Worm (Caenorhabditis elegans): ENCODE results near the gene srbc-17.

Gene srbc-17

ce11 chrV:2183162-2183561 is 5.6 kb downstream of the srbc-17 start, which contains the start of gene cyp-33C2:
Gene cyp-33C2 (plus strand): TSS chrV:2183488.
- TF ChIP-seq hmg-1.1 (GFP tag; IDR thresholded peaks at IDR 0.05) (no peak), zip-11 (GFP tag; IDR thresholded peaks at IDR 0.05) (no peak), F26F4.8 (GFP tag; conservative IDR thresholded peaks at IDR 0.05) (no peak), nhr-10 (tag; optimal IDR thresholded peaks at IDR 0.05) (no peak), lin-29 (GFP tag; IDR thresholded peaks at IDR 0.05) (no peak), unc-62 (GFP tag; optimal IDR thresholded peaks at IDR 0.05 in 1 of 2) (no peak), unc-62 (tag; optimal IDR thresholded peaks at IDR 0.05) (no peak), pqm-1 (tag; optimal IDR thresholded peaks at IDR 0.05) (no peak), duxl-1 (tag; optimal IDR thresholded peaks at IDR 0.05; ENCODE audit: poor library complexity) (no peak), lin-13 (GFP tag; optimal IDR thresholded peaks at IDR 0.05) (no peak), Y75B8A.6 (GFP tag; IDR thresholded peaks at IDR 0.05) (no peak), daf-16 (GFP tag; optimal IDR thresholded peaks at IDR 0.05) (no peak), daf-16 (tag; optimal IDR thresholded peaks at IDR 0.05) (peak; percentile 25), dmd-6 (GFP tag; IDR thresholded peaks at IDR 0.05) (peak; percentile 61), fos-1 (tag; optimal IDR thresholded peaks at IDR 0.05) (no peak), nhr-48 (tag; optimal IDR thresholded peaks at IDR 0.05) (no peak), nhr-28 (tag; optimal IDR thresholded peaks at IDR 0.05) (peak; percentile 93), pha-4 (GFP tag; IDR thresholded peaks at IDR 0.05) (no peak), pha-4 (tag; optimal IDR thresholded peaks at IDR 0.05) (no peak), nhr-42 (GFP tag; IDR thresholded peaks at IDR 0.05) (no peak), ztf-7 (tag; optimal IDR thresholded peaks at IDR 0.05) (no peak)

DNA sequence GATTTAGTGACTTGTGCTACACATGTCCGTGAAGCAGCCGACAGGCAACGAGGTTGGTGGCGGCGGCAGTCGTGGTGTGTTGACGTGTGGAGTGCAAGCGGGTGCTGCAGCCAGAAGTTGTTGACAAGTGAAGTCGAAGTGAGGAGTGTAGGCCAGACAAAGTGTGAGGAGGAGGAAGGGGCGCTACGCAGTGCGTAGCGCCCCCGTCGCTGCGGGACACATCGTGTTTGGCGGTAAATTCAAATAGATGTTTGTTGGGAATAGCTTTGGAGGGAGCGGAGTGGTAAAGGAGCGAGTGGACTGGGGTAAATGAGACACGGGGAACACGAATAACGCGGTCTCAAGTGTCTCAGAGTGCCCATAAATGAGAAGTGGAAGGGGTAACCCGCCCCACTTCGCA is 8.0 kb downstream of the srbc-17 start:
- peak; percentile 62 for TF ChIP-seq aha-1 (tag)
- TF ChIP-seq dpl-1 (GFP tag; optimal IDR thresholded peaks at IDR 0.05), result no peak
- 0 out of 2 replicates have a peak, but pooled peaks have one; percentile 32 for TF ChIP-seq set-16 (GFP tag; IDR thresholded peaks at IDR 0.05)
- TF ChIP-seq daf-8 (GFP tag; IDR thresholded peaks at IDR 0.05), result no peak

- no peak for TF ChIP-seq Y5F2A.4 (GFP tag; optimal IDR thresholded peaks at IDR 0.05)
- TF ChIP-seq ZK546.5 (tag; optimal IDR thresholded peaks at IDR 0.05), result no peak
- TF ChIP-seq nhr-102 (tag; optimal IDR thresholded peaks at IDR 0.05), result no peak
- TF ChIP-seq ceh-62 (tag; optimal IDR thresholded peaks at IDR 0.05), result no peak
- TF ChIP-seq ces-1 (GFP tag; optimal IDR thresholded peaks at IDR 0.05), result no peak
- no peak for TF ChIP-seq pqm-1 (tag; optimal IDR thresholded peaks at IDR 0.05)
- no peak for TF ChIP-seq Y48G9A.11 (GFP tag; IDR thresholded peaks at IDR 0.05)
- no peak for TF ChIP-seq F44E2.7 (GFP tag; IDR thresholded peaks at IDR 0.05)
- no peak for TF ChIP-seq nhr-10 (tag; optimal IDR thresholded peaks at IDR 0.05)
- TF ChIP-seq T26A8.4 (GFP tag; IDR thresholded peaks at IDR 0.05), result no peak
- TF ChIP-seq hmg-1.1 (GFP tag; IDR thresholded peaks at IDR 0.05), result no peak
- TF ChIP-seq unc-130 (GFP tag; optimal IDR thresholded peaks at IDR 0.05), result no peak
- TF ChIP-seq zag-1 (tag; optimal IDR thresholded peaks at IDR 0.05), result no peak
- TF ChIP-seq mdl-1 (tag; optimal IDR thresholded peaks at IDR 0.05), result no peak
- no peak for TF ChIP-seq jun-1 (tag; optimal IDR thresholded peaks at IDR 0.05)
- no peak for TF ChIP-seq sdz-12 (GFP tag; optimal IDR thresholded peaks at IDR 0.05)
- TF ChIP-seq daf-16 (GFP tag; optimal IDR thresholded peaks at IDR 0.05), result no peak
- TF ChIP-seq daf-16 (tag; optimal IDR thresholded peaks at IDR 0.05), result no peak
- no peak for TF ChIP-seq nhr-25 (tag; optimal IDR thresholded peaks at IDR 0.05; ENCODE audit: borderline replicate concordance, insufficient read depth)
- no peak for TF ChIP-seq tra-1 (GFP tag; IDR thresholded peaks at IDR 0.05)
These were observed 10.4 kb downstream of the srbc-17 start, which contains the start of gene Y5H2B.3 for ce11 chrV:2187864-2188345. Gene Y5H2B.3 (plus strand): TSS chrV:2188295.

All from whole organism, L4 larva.